Worm (Caenorhabditis elegans): ENCODE data around the gene Y45F10C.2.

Gene Y45F10C.2

ce11 chrIV:13639027-13639426, 23.4 kb downstream of the Y45F10C.2 start, which contains the start of gene ugt-22 (continued):
- TF ChIP-seq D1046.2 (GFP tag; IDR thresholded peaks at IDR 0.05) (no peak), lir-3 (tag; optimal IDR thresholded peaks at IDR 0.05) (no peak), nhr-102 (tag; optimal IDR thresholded peaks at IDR 0.05) (no peak), nhr-77 (tag; optimal IDR thresholded peaks at IDR 0.05) (peak; percentile 5), cey-2 (tag; optimal IDR thresholded peaks at IDR 0.05; ENCODE audit: borderline replicate concordance, insufficient read depth) (no peak), daf-12 (tag; optimal IDR thresholded peaks at IDR 0.05) (no peak), duxl-1 (tag; optimal IDR thresholded peaks at IDR 0.05; ENCODE audit: poor library complexity) (no peak), daf-8 (GFP tag; IDR thresholded peaks at IDR 0.05) (no peak), spr-3 (GFP tag; optimal IDR thresholded peaks at IDR 0.05) (no peak), pqm-1 (tag; optimal IDR thresholded peaks at IDR 0.05) (peak; percentile 83), nhr-42 (GFP tag; IDR thresholded peaks at IDR 0.05) (no peak), ces-1 (GFP tag; optimal IDR thresholded peaks at IDR 0.05) (no peak)

- TF ChIP-seq hlh-11 (tag; optimal IDR thresholded peaks at IDR 0.05) (no peak), lin-39 (tag; optimal IDR thresholded peaks at IDR 0.05) (no peak), Y5F2A.4 (GFP tag; optimal IDR thresholded peaks at IDR 0.05) (no peak), unc-39 (tag; optimal IDR thresholded peaks at IDR 0.05) (no peak), ama-1 (optimal IDR thresholded peaks at IDR 0.05) (no peak), F44E2.7 (GFP tag; IDR thresholded peaks at IDR 0.05) (no peak), php-3 (GFP tag; IDR thresholded peaks at IDR 0.05) (no peak), D1046.2 (GFP tag; IDR thresholded peaks at IDR 0.05) (no peak), pqm-1 (tag; optimal IDR thresholded peaks at IDR 0.05) (no peak), madf-5 (GFP tag; IDR thresholded peaks at IDR 0.05) (no peak)
These were observed 25.5 kb downstream of the Y45F10C.2 start, which contains the start of gene C08F11.7 for ce11 chrIV:13636975-13637374. TSS of gene C08F11.7 (plus strand) at chrIV:13637275.

DNA sequence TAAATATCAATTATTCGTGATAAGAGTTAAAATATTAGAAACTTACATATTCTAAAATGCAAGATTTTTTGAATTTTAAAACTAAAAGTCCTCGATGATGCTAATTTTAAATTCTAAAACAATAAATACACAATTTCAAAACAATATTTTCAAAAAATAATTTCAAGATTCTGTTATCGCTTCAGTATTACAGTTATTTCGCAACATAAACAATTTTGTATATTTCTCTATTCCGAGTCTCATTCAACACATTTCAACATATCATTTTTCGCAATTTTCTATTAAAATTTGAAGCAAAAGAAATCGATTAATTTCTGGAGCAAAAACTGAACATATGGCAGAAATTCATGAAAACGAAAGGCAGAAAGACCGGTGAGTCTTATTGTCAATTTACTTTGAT, 29.3 kb downstream of the Y45F10C.2 start, which contains the start of gene fbxa-98:
Gene fbxa-98, plus strand, starts transcription at position 243 of the 400 bp plus-strand sequence.
- TF ChIP-seq nhr-11 (tag; optimal IDR thresholded peaks at IDR 0.05) (no peak), daf-16 (GFP tag; optimal IDR thresholded peaks at IDR 0.05) (no peak), daf-16 (tag; optimal IDR thresholded peaks at IDR 0.05) (peak; percentile 80), ztf-7 (tag; optimal IDR thresholded peaks at IDR 0.05) (peak; percentile 18), T20F7.1 (GFP tag; optimal IDR thresholded peaks at IDR 0.05) (no peak)

DNA sequence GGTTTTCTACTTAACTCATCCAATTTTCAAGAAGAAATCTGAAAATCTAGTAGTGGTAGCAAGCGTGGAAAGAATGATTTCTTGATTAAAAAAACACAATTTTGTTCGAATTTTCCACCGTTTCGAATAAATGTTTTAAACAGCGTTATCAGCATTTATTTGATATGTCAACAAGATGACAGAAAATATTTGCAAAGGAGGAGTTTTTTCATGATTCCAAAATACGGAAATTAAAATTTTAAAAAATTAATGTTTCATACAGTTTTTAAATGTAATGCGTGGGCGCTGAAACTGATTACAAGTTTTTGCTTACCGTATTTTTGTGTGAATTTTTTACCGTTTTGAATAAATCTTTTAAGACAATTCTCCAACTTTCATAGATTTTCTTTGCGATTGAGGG, 29.9 kb downstream of the Y45F10C.2 start:
- TF ChIP-seq R02D3.7 (tag; optimal IDR thresholded peaks at IDR 0.05) (no peak), unc-62 (GFP tag; optimal IDR thresholded peaks at IDR 0.05 in 1 of 2) (peak in 1 of 2 experiments; percentile 69), unc-62 (tag; optimal IDR thresholded peaks at IDR 0.05) (no peak), mes-2 (tag; optimal IDR thresholded peaks at IDR 0.05; ENCODE audit: poor library complexity, severe bottlenecking) (no peak), pqm-1 (tag; optimal IDR thresholded peaks at IDR 0.05) (peak; percentile 24), mdl-1 (tag; optimal IDR thresholded peaks at IDR 0.05) (no peak), nhr-10 (tag; optimal IDR thresholded peaks at IDR 0.05) (no peak), lsy-2 (tag; optimal IDR thresholded peaks at IDR 0.05) (no peak), daf-8 (GFP tag; IDR thresholded peaks at IDR 0.05) (no peak), saeg-2 (GFP tag; IDR thresholded peaks at IDR 0.05) (no peak), nhr-42 (GFP tag; IDR thresholded peaks at IDR 0.05) (no peak), ctbp-1 (GFP tag; IDR thresholded peaks at IDR 0.05) (no peak), mxl-2 (GFP tag; conservative IDR thresholded peaks at IDR 0.05) (no peak), daf-16 (GFP tag; optimal IDR thresholded peaks at IDR 0.05) (no peak), daf-16 (tag; optimal IDR thresholded peaks at IDR 0.05) (peak; percentile 57), T20F7.1 (GFP tag; optimal IDR thresholded peaks at IDR 0.05) (no peak), zfp-2 (tag; optimal IDR thresholded peaks at IDR 0.05) (no peak), duxl-1 (tag; optimal IDR thresholded peaks at IDR 0.05; ENCODE audit: poor library complexity) (no peak)
